Worm (Caenorhabditis elegans) whole organism, L2 larva: Measurements from ENCODE around the gene F47B10.4.

Experiments used
- C34F6.9 ChIP-seq: fragments of 150-350 bp; optimal IDR thresholded peaks from 2 replicates; lab custom pipeline; 2014; ENCODE audit warnings: missing biosample characterization, missing genetic modification characterization
- F13H6.1 ChIP-seq: sonication (generic microtip); optimal IDR thresholded peaks from 2 replicates; lab custom pipeline; 2016; ENCODE audit warnings: missing genetic modification characterization, missing compliant biosample characterization
- R02D3.7 ChIP-seq: fragments of 150-350 bp; optimal IDR thresholded peaks from 2 replicates; lab custom pipeline; 2014; ENCODE audit warnings: missing biosample characterization, missing genetic modification characterization
- Y55F3AM.14 ChIP-seq: fragments of 200-800 bp; sonication (Bioruptor generic); optimal IDR thresholded peaks from 2 replicates; lab custom pipeline; 2018; ENCODE audit warnings: mild to moderate bottlenecking, missing genetic modification characterization, missing compliant biosample characterization
- aly-2 ChIP-seq: fragments of 150-350 bp; optimal IDR thresholded peaks from 2 replicates; lab custom pipeline; 2014; ENCODE audit warnings: missing biosample characterization, missing genetic modification characterization
- ama-1 ChIP-seq: fragments of 150-350 bp; optimal IDR thresholded peaks from 2 replicates; lab custom pipeline; 2018; ENCODE audit warnings: inconsistent platforms
- blmp-1 ChIP-seq: sonication (generic microtip); optimal IDR thresholded peaks from 2 replicates; lab custom pipeline; 2017; ENCODE audit warnings: missing genetic modification characterization, mild to moderate bottlenecking, missing compliant biosample characterization, antibody characterized with exemption, moderate library complexity; ENCODE audit not compliant: insufficient read depth
- ceh-16 ChIP-seq: fragments of 150-350 bp; optimal IDR thresholded peaks from 2 replicates; lab custom pipeline; 2014; ENCODE audit warnings: missing biosample characterization, missing genetic modification characterization
- crh-2 ChIP-seq: sonication (generic microtip); optimal IDR thresholded peaks from 2 replicates; lab custom pipeline; 2017; ENCODE audit warnings: missing biosample characterization, missing genetic modification characterization
- dmd-4 ChIP-seq: sonication (generic microtip); optimal IDR thresholded peaks from 2 replicates; lab custom pipeline; 2017; ENCODE audit warnings: missing biosample characterization, missing genetic modification characterization
- egl-27 ChIP-seq: sonication (generic microtip); optimal IDR thresholded peaks from 3 replicates; lab custom pipeline; 2017; ENCODE audit warnings: missing biosample characterization, missing genetic modification reagents, missing genetic modification characterization
- elt-1 ChIP-seq: fragments of 150-350 bp; optimal IDR thresholded peaks from 2 replicates; lab custom pipeline; 2014; ENCODE audit warnings: missing biosample characterization, missing genetic modification characterization
- elt-3 ChIP-seq: sonication (generic microtip); optimal IDR thresholded peaks from 2 replicates; lab custom pipeline; 2017; ENCODE audit warnings: missing biosample characterization, missing genetic modification characterization
- fos-1 ChIP-seq: fragments of 150-350 bp; optimal IDR thresholded peaks from 2 replicates; lab custom pipeline; 2014; ENCODE audit warnings: missing biosample characterization, missing genetic modification characterization
- gmeb-1 ChIP-seq: fragments of 150-350 bp; optimal IDR thresholded peaks from 2 replicates; lab custom pipeline; 2014; ENCODE audit warnings: missing biosample characterization, missing genetic modification characterization
- lin-13 ChIP-seq: fragments of 150-350 bp; optimal IDR thresholded peaks from 2 replicates; lab custom pipeline; 2014; ENCODE audit warnings: missing biosample characterization, missing genetic modification reagents, missing genetic modification characterization
- lin-39 ChIP-seq: fragments of 150-350 bp; optimal IDR thresholded peaks from 2 replicates; lab custom pipeline; 2014; ENCODE audit warnings: missing biosample characterization, missing genetic modification reagents, missing genetic modification characterization
- lsy-2 ChIP-seq, 2 experiments: fragments of 150-350 bp in 1 of 2; sonication (generic microtip) in 1 of 2; optimal IDR thresholded peaks; 2 replicates each; lab custom pipeline; 2014 to 2017; ENCODE audit warnings: missing biosample characterization in 2 of 2, missing genetic modification characterization in 2 of 2
- mab-5 ChIP-seq: fragments of 150-350 bp; optimal IDR thresholded peaks from 2 replicates; lab custom pipeline; 2014; ENCODE audit warnings: missing biosample characterization, missing genetic modification characterization
- mdl-1 ChIP-seq, 2 experiments: fragments of 150-350 bp in 1 of 2; sonication (generic microtip) in 1 of 2; optimal IDR thresholded peaks; 2 replicates each; lab custom pipeline; 2017; ENCODE audit warnings: missing biosample characterization in 2 of 2, missing genetic modification characterization in 2 of 2
- nhr-12 ChIP-seq: fragments of 150-350 bp; optimal IDR thresholded peaks from 2 replicates; lab custom pipeline; 2014; ENCODE audit warnings: missing biosample characterization, missing genetic modification characterization
- nhr-129 ChIP-seq: fragments of 150-350 bp; optimal IDR thresholded peaks from 2 replicates; lab custom pipeline; 2014; ENCODE audit warnings: missing biosample characterization, missing genetic modification characterization
- nhr-21 ChIP-seq: fragments of 150-350 bp; optimal IDR thresholded peaks from 2 replicates; lab custom pipeline; 2014; ENCODE audit warnings: missing biosample characterization, missing genetic modification characterization
- nhr-23 ChIP-seq: fragments of 150-350 bp; optimal IDR thresholded peaks from 2 replicates; lab custom pipeline; 2014; ENCODE audit warnings: missing biosample characterization, missing genetic modification reagents, missing genetic modification characterization
- nhr-237 ChIP-seq: fragments of 150-350 bp; optimal IDR thresholded peaks from 2 replicates; lab custom pipeline; 2014; ENCODE audit warnings: missing biosample characterization, missing genetic modification characterization
- nhr-25 ChIP-seq: fragments of 150-350 bp; sonication (generic microtip); optimal IDR thresholded peaks from 3 replicates; lab custom pipeline; 2014; ENCODE audit warnings: missing biosample characterization, missing genetic modification characterization
- nhr-6 ChIP-seq: fragments of 150-350 bp; optimal IDR thresholded peaks from 2 replicates; lab custom pipeline; 2014; ENCODE audit warnings: missing biosample characterization, missing genetic modification characterization
- sem-4 ChIP-seq: fragments of 150-350 bp; optimal IDR thresholded peaks from 2 replicates; lab custom pipeline; 2014; ENCODE audit warnings: missing biosample characterization, missing genetic modification reagents, missing genetic modification characterization
- skn-1 ChIP-seq: sonication (generic microtip); optimal IDR thresholded peaks from 2 replicates; lab custom pipeline; 2017; ENCODE audit warnings: missing biosample characterization, missing genetic modification characterization
- sma-3 ChIP-seq: sonication (generic microtip); optimal IDR thresholded peaks from 2 replicates; lab custom pipeline; 2016; ENCODE audit warnings: missing genetic modification reagents, missing genetic modification characterization, missing compliant biosample characterization
- sma-9 ChIP-seq, 2 experiments: fragments of 150-350 bp in 1 of 2; sonication (generic microtip) in 1 of 2; optimal IDR thresholded peaks; 2 replicates each; lab custom pipeline; 2014 to 2016; ENCODE audit warnings: missing genetic modification characterization in 2 of 2, mild to moderate bottlenecking in 1 of 2, missing biosample characterization in 1 of 2, missing compliant biosample characterization in 1 of 2, missing genetic modification reagents in 1 of 2, moderate library complexity in 1 of 2
- snpc-4 ChIP-seq: fragments of 150-350 bp; optimal IDR thresholded peaks from 2 replicates; lab custom pipeline; 2014; ENCODE audit warnings: missing biosample characterization, missing genetic modification characterization
- unc-39 ChIP-seq: fragments of 150-350 bp; optimal IDR thresholded peaks from 2 replicates; lab custom pipeline; 2014; ENCODE audit warnings: missing biosample characterization, missing genetic modification characterization
- unc-55 ChIP-seq: fragments of 150-350 bp; sonication (generic microtip); optimal IDR thresholded peaks from 3 replicates; lab custom pipeline; 2014; ENCODE audit warnings: missing biosample characterization, missing genetic modification reagents, missing genetic modification characterization
- unc-62 ChIP-seq: fragments of 150-350 bp; optimal IDR thresholded peaks from 2 replicates; lab custom pipeline; 2014; ENCODE audit warnings: missing biosample characterization, missing genetic modification reagents, missing genetic modification characterization
- zag-1 ChIP-seq: fragments of 150-350 bp; optimal IDR thresholded peaks from 2 replicates; lab custom pipeline; 2014; ENCODE audit warnings: missing biosample characterization, missing genetic modification characterization
- ztf-11 ChIP-seq: sonication (generic microtip); optimal IDR thresholded peaks from 2 replicates; lab custom pipeline; 2017; ENCODE audit warnings: missing biosample characterization, missing genetic modification characterization

F47B10.4 gene

ce11 chrX:10900952-10901351 lies 9.9 kb downstream of the F47B10.4 start:
- TF ChIP-seq mdl-1 (tag; optimal IDR thresholded peaks at IDR 0.05; lab: Kevin White, UChicago) (peak; percentile 15 to 70), snpc-4 (tag; lab: Kevin White, UChicago) (peak; percentile 36), sma-9 (GFP tag; optimal IDR thresholded peaks at IDR 0.05; lab: Kevin White, UChicago) (peak; percentile 88), sma-9 (tag; optimal IDR thresholded peaks at IDR 0.05; lab: Kevin White, UChicago) (no peak), aly-2 (tag; lab: Kevin White, UChicago) (no peak), elt-3 (no peak), nhr-12 (no peak), ceh-16 (tag; lab: Kevin White, UChicago) (no peak), blmp-1 (tag; lab: Kevin White, UChicago) (peak; percentile 15), fos-1 (tag; lab: Kevin White, UChicago) (peak; percentile 45), nhr-23 (tag; lab: Kevin White, UChicago) (no peak), egl-27 (peak; percentile 41), nhr-6 (peak; percentile 64), mab-5 (tag; lab: Kevin White, UChicago) (peak; percentile 50), C34F6.9 (tag; lab: Kevin White, UChicago) (peak; percentile 88), nhr-21 (peak; percentile 66), elt-1 (no peak), lsy-2 (tag; optimal IDR thresholded peaks at IDR 0.05; lab: Kevin White, UChicago) (peak; percentile 18 to 66), F13H6.1 (tag; lab: Kevin White, UChicago) (peak; percentile 80), unc-62 (GFP tag; lab: Kevin White, UChicago) (no peak), sem-4 (tag; lab: Kevin White, UChicago) (peak; percentile 17), ama-1 (lab: Kevin White, UChicago) (no peak), skn-1 (tag; lab: Kevin White, UChicago) (no peak), R02D3.7 (tag; lab: Kevin White, UChicago) (no peak), zag-1 (tag; lab: Kevin White, UChicago) (peak; percentile 29), unc-55 (GFP tag; lab: Kevin White, UChicago) (peak; percentile 83), dmd-4 (no peak), ztf-11 (no peak), lin-13 (GFP tag; lab: Kevin White, UChicago) (peak; percentile 31), crh-2 (tag; lab: Kevin White, UChicago) (peak; percentile 44), nhr-129 (tag; lab: Kevin White, UChicago) (peak; percentile 93), nhr-25 (tag; lab: Kevin White, UChicago) (peak; percentile 9), unc-39 (tag; lab: Kevin White, UChicago) (no peak)
- TF ChIP-seq, all 48 proteins: peak for 19

DNA sequence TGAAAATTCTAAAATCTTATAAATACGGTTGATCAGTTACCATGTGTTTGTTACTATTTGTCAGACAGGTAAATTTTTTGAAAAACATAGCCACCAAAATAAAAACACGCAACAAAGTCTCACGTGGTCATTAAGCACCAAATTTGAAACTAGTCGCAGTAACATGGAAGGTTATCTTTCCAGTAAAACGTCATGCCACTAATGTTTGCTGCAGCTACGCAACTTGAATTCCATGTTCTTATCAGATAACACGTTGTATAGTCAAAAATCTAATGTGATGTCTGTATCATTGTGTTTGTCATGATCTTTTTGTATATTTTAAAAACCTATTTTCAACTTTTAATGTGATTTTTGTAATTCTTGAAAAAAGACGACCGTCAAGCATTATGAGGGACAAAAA lies 10.7 kb downstream of the F47B10.4 start:
- TF ChIP-seq mdl-1 (tag; optimal IDR thresholded peaks at IDR 0.05; lab: Kevin White, UChicago) (peak in 1 of 2 experiments; percentile 33), sma-9 (GFP tag; optimal IDR thresholded peaks at IDR 0.05; lab: Kevin White, UChicago) (peak; percentile 84), sma-9 (tag; optimal IDR thresholded peaks at IDR 0.05; lab: Kevin White, UChicago) (no peak), nhr-23 (tag; lab: Kevin White, UChicago) (no peak), sma-3 (GFP tag; lab: Kevin White, UChicago) (peak; percentile 40), gmeb-1 (tag; lab: Kevin White, UChicago) (peak; percentile 26), Y55F3AM.14 (GFP tag; lab: Kevin White, UChicago) (no peak), sem-4 (tag; lab: Kevin White, UChicago) (no peak), fos-1 (tag; lab: Kevin White, UChicago) (peak; percentile 84), crh-2 (tag; lab: Kevin White, UChicago) (peak; percentile 75), unc-39 (tag; lab: Kevin White, UChicago) (no peak), nhr-237 (tag; lab: Kevin White, UChicago) (no peak), ztf-11 (no peak), elt-3 (no peak), lin-39 (tag; lab: Kevin White, UChicago) (no peak)
- TF ChIP-seq, all 48 proteins: peak for 6

DNA sequence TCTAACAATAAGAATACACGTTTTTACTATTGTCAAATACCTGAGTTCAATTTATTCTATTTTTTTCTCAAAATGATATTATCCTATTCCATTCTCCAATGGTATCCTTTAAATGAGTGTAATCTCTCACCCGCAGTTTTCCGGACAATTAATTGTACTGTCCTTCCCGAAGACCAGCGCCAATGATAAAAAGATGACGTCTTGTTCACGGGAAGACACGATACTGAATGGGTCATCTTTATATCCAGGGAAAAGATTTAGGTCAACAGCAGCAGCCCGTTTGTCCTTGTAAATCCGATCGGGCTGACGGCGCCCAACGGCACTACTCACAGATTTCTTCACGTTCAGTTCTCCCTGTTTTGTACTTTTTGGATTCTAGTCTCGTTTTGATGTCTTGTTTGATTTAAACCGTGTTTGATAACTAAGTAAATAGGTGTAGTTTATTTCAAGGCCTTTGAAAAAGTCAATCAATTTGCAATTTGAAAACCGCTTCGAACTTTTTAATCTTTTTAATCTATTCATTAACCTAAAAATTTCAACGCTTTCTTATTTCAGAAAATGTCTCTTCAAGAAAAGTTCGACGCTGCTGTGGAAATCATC lies 11.8 kb downstream of the F47B10.4 start, which contains the start of gene acbp-3:
Gene acbp-3 (plus strand): TSS at position 550 of the 600 bp plus-strand sequence.
- peak; percentile 25 for TF ChIP-seq fos-1 (tag; lab: Kevin White, UChicago)
- peak; percentile 32 for TF ChIP-seq nhr-21
- no peak for TF ChIP-seq nhr-129 (tag; lab: Kevin White, UChicago)
- TF ChIP-seq gmeb-1 (tag; lab: Kevin White, UChicago) = no peak
- TF ChIP-seq unc-62 (GFP tag; lab: Kevin White, UChicago) = no peak
